Worm (Caenorhabditis elegans): ENCODE data around the gene nlp-63.

Gene nlp-63

ce11 chrII:10170837-10171318 is 15.7 kb downstream of the nlp-63 start, which contains the start of gene gpd-4:
gpd-4 (plus strand) TSS chrII:10171268.
- TF ChIP-seq nfya-1 (tag; optimal IDR thresholded peaks at IDR 0.05) (no peak), tbx-2 (tag; optimal IDR thresholded peaks at IDR 0.05) (no peak), Y22D7AL.16 (tag; optimal IDR thresholded peaks at IDR 0.05) (no peak), madf-2 (tag; optimal IDR thresholded peaks at IDR 0.05) (no peak), T23F11.4 (GFP tag; optimal IDR thresholded peaks at IDR 0.05) (no peak), unc-86 (tag; optimal IDR thresholded peaks at IDR 0.05) (no peak), pqm-1 (tag; optimal IDR thresholded peaks at IDR 0.05) (no peak), ceh-14 (tag; optimal IDR thresholded peaks at IDR 0.05) (no peak)

ce11 chrII:10172436-10172973 is 17.3 kb downstream of the nlp-63 start, which contains the start of gene wbp-11:
wbp-11 (plus strand) TSS chrII:10172923.
- TF ChIP-seq unc-42 (tag; optimal IDR thresholded peaks at IDR 0.05) (peak; percentile 46), pqm-1 (tag; optimal IDR thresholded peaks at IDR 0.05) (no peak), ref-2 (tag; optimal IDR thresholded peaks at IDR 0.05) (no peak)

DNA sequence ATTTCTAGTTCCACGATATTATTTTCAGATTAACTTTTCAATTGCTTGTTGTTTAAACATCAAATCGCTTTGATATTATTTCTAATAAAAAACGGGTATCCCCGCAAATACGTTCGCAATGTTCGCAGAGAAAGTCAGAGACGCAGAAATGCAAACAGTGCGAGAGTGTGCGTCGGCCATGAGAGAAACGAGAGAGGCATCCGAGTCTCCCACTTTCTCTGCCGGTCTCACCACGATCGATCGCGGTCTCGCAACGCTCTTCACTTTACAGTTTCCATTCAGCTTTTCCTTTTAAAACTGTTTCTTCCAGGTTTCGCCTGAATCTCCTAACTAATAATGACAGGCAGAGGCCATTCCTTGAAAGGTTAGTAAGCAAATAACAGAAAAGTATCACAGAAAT is 19.1 kb downstream of the nlp-63 start, which contains the start of gene F33H1.4:
F33H1.4 (plus strand) TSS at position 311 of the 400 bp plus-strand sequence.
- TF ChIP-seq ama-1 (optimal IDR thresholded peaks at IDR 0.05) (peak; percentile 22), K09A11.1 (tag; optimal IDR thresholded peaks at IDR 0.05; ENCODE audit: insufficient read depth) (no peak), fkh-6 (tag; optimal IDR thresholded peaks at IDR 0.05) (no peak), hlh-6 (tag; optimal IDR thresholded peaks at IDR 0.05) (no peak), ceh-45 (GFP tag; IDR thresholded peaks at IDR 0.05) (no peak), ceh-48 (tag; optimal IDR thresholded peaks at IDR 0.05) (peak; percentile 57), hlh-15 (tag; optimal IDR thresholded peaks at IDR 0.05) (no peak), unc-55 (GFP tag; optimal IDR thresholded peaks at IDR 0.05) (peak; percentile 60), ceh-31 (tag; optimal IDR thresholded peaks at IDR 0.05) (peak; percentile 19), sox-2 (GFP tag; IDR thresholded peaks at IDR 0.05) (no peak)

DNA sequence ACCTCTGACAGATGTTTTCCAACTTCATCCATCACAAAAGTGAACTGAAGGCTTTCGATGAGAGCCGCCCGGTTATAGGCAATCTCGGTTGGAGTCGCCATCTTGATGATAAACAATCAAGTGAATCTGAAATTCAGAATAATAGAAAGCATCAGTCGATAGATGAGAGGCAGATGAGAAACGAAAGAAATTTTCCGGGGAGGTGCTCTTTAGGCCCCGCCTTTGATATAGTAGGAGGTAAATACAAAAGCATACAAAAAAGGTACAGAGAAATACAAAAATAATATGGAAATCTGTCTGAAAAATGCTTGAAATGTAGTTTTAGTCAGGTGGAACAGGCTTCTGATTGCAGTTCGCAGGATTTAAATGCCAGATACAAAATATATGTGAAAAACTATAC is 27.4 kb downstream of the nlp-63 start, which contains the start of gene srd-1:
srd-1 (minus strand) TSS at position 101 of the 400 bp plus-strand sequence.
- TF ChIP-seq hlh-30 (tag; optimal IDR thresholded peaks at IDR 0.05; ENCODE audit: insufficient read depth) (no peak), Y22D7AL.16 (tag; optimal IDR thresholded peaks at IDR 0.05) (no peak), ceh-22 (tag; optimal IDR thresholded peaks at IDR 0.05) (no peak), ttx-3 (tag; optimal IDR thresholded peaks at IDR 0.05) (no peak), fax-1 (tag; optimal IDR thresholded peaks at IDR 0.05) (no peak), tbx-7 (tag; optimal IDR thresholded peaks at IDR 0.05) (no peak), eyg-1 (tag; optimal IDR thresholded peaks at IDR 0.05) (no peak), ceh-34 (tag; optimal IDR thresholded peaks at IDR 0.05) (no peak), syd-9 (tag; optimal IDR thresholded peaks at IDR 0.05) (no peak), ceh-30 (tag; optimal IDR thresholded peaks at IDR 0.05) (no peak), C38D4.7 (GFP tag; optimal IDR thresholded peaks at IDR 0.05) (no peak), unc-55 (GFP tag; optimal IDR thresholded peaks at IDR 0.05) (no peak), ztf-16 (tag; optimal IDR thresholded peaks at IDR 0.05) (no peak), nhr-11 (tag; optimal IDR thresholded peaks at IDR 0.05) (no peak), ceh-48 (tag; optimal IDR thresholded peaks at IDR 0.05) (no peak), madf-2 (tag; optimal IDR thresholded peaks at IDR 0.05) (no peak), ceh-45 (GFP tag; IDR thresholded peaks at IDR 0.05) (no peak), ceh-24 (tag; optimal IDR thresholded peaks at IDR 0.05) (no peak)

DNA sequence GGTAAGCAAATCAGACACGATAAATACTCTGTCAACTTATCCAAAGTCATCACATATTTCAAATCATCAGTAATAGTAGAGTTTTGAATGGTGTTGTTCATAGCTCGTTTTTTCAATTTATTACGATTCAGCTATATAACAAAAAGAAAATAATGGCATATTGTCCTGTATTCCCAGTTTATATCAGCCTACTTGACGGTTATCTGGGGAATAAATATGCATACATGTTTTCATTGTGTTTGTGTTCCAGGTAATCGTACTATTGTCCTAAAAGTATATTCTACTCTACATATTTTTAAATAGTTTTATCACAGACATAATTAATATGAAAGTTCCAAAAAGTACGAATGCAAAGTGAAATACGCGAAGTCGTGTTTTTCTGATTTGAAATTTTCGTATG is 32.6 kb downstream of the nlp-63 start, which contains the start of gene srd-2:
srd-2 (minus strand) TSS at position 101 of the 400 bp plus-strand sequence.
- TF ChIP-seq pax-1 (tag; optimal IDR thresholded peaks at IDR 0.05) = no peak
- no peak for TF ChIP-seq dve-1 (tag; optimal IDR thresholded peaks at IDR 0.05)
